Worm (Caenorhabditis elegans): Measurements from ENCODE around the gene F20D12.12.

ce11 chrIV:7987083-7987482, 39.8 kb downstream of the F20D12.12 start, which contains the start of gene mec-17:
- TF ChIP-seq ztf-29 (GFP tag; IDR thresholded peaks at IDR 0.05) (no peak), klf-2 (GFP tag; conservative IDR thresholded peaks at IDR 0.05) (no peak), T22C8.4 (GFP tag; IDR thresholded peaks at IDR 0.05) (no peak), ref-1 (GFP tag; conservative IDR thresholded peaks at IDR 0.05) (no peak), tab-1 (GFP tag; IDR thresholded peaks at IDR 0.05) (no peak)
